Worm (Caenorhabditis elegans) whole organism, L2 larva: ENCODE results near the gene rhgf-1.

Source experiments
- crh-2 ChIP-seq: sonication (generic microtip); optimal IDR thresholded peaks from 2 replicates; lab custom pipeline; 2017; ENCODE audit warnings: missing biosample characterization, missing genetic modification characterization
- nhr-11 ChIP-seq: fragments of 150-350 bp; optimal IDR thresholded peaks from 2 replicates; lab custom pipeline; 2014; ENCODE audit warnings: missing biosample characterization, missing genetic modification characterization

- TF ChIP-seq crh-2 (tag; lab: Kevin White, UChicago) (no peak), nhr-11 (no peak)
Observed at ce11 chrX:10675952-10676351, 35.7 kb downstream of the rhgf-1 start.
